Fruit fly (Drosophila melanogaster) whole organism, embryonic: ENCODE data around the gene CG13920.

Source experiments
- Atf3 ChIP-seq: fragments of 200-800 bp; sonication (Bioruptor generic); optimal IDR thresholded peaks from 3 replicates; lab custom pipeline; 2016; ENCODE audit warnings: missing biosample characterization, missing genetic modification characterization
- BtbVII ChIP-seq: fragments of 200-800 bp; sonication (Bioruptor generic); optimal IDR thresholded peaks from 3 replicates; lab custom pipeline; 2017; ENCODE audit warnings: missing biosample characterization, mild to moderate bottlenecking, missing genetic modification characterization
- CG10979 ChIP-seq: fragments of 200-800 bp; sonication (Bioruptor generic); optimal IDR thresholded peaks from 2 replicates; lab custom pipeline; 2018; ENCODE audit warnings: missing biosample characterization, mild to moderate bottlenecking, missing genetic modification characterization, moderate library complexity
- CG11093 ChIP-seq: fragments of 200-800 bp; sonication (Bioruptor generic); IDR thresholded peaks from 3 replicates; pipeline ENCODE4 v1.3.6; 2022; ENCODE audit warnings: missing biosample characterization, missing genetic modification characterization
- CG1233 ChIP-seq: fragments of 200-800 bp; sonication (Bioruptor generic); optimal IDR thresholded peaks from 4 replicates; lab custom pipeline; 2018; ENCODE audit warnings: missing biosample characterization, mild to moderate bottlenecking, missing genetic modification characterization
- CG17359 ChIP-seq: fragments of 200-800 bp; sonication (Bioruptor generic); optimal IDR thresholded peaks from 3 replicates; lab custom pipeline; 2018; ENCODE audit warnings: missing biosample characterization, mild to moderate bottlenecking, missing genetic modification characterization, moderate library complexity
- CG17912 ChIP-seq: fragments of 200-800 bp; sonication (Bioruptor generic); optimal IDR thresholded peaks from 2 replicates; lab custom pipeline; 2018; ENCODE audit warnings: missing biosample characterization, mild to moderate bottlenecking, missing genetic modification characterization
- CG18262 ChIP-seq: fragments of 200-800 bp; optimal IDR thresholded peaks from 3 replicates; lab custom pipeline; 2019; ENCODE audit warnings: missing biosample characterization, mild to moderate bottlenecking, missing genetic modification characterization, moderate library complexity
- CG2129 ChIP-seq: fragments of 200-800 bp; sonication (Bioruptor generic); IDR thresholded peaks from 2 replicates; pipeline ENCODE4 v1.3.6; 2022; ENCODE audit warnings: missing biosample characterization, missing genetic modification characterization; ENCODE audit not compliant: partially characterized antibody
- CG31388 ChIP-seq: fragments of 200-800 bp; sonication (Bioruptor generic); optimal IDR thresholded peaks from 2 replicates; lab custom pipeline; 2016; ENCODE audit warnings: missing biosample characterization, missing genetic modification characterization
- CG3281 ChIP-seq: fragments of 200-800 bp; sonication (Bioruptor generic); optimal IDR thresholded peaks from 3 replicates; lab custom pipeline; 2017; ENCODE audit warnings: missing biosample characterization, mild to moderate bottlenecking, missing genetic modification characterization
- CG34224 ChIP-seq: fragments of 200-800 bp; sonication (Bioruptor generic); IDR thresholded peaks from 3 replicates; pipeline ENCODE4 v1.3.6; 2022; ENCODE audit warnings: missing biosample characterization, missing genetic modification characterization; ENCODE audit not compliant: partially characterized antibody
- CG4282 ChIP-seq: fragments of 200-800 bp; sonication (Bioruptor generic); optimal IDR thresholded peaks from 2 replicates; lab custom pipeline; 2016; ENCODE audit warnings: missing biosample characterization, missing genetic modification characterization
- CG7556 ChIP-seq: fragments of 200-800 bp; sonication (Bioruptor generic); optimal IDR thresholded peaks from 2 replicates; lab custom pipeline; 2017; ENCODE audit warnings: missing biosample characterization, mild to moderate bottlenecking, missing genetic modification characterization
- CG8359 ChIP-seq: fragments of 200-800 bp; sonication (Bioruptor generic); optimal IDR thresholded peaks from 2 replicates; lab custom pipeline; 2017; ENCODE audit warnings: missing biosample characterization, mild to moderate bottlenecking, missing genetic modification characterization, borderline replicate concordance
- CHES-1-like ChIP-seq: fragments of 200-800 bp; sonication (Bioruptor generic); optimal IDR thresholded peaks from 2 replicates; lab custom pipeline; 2016; ENCODE audit warnings: missing biosample characterization, missing genetic modification characterization
- CTCF ChIP-seq: fragments of 200-800 bp; sonication (Bioruptor generic); optimal IDR thresholded peaks from 2 replicates; lab custom pipeline; 2017; ENCODE audit warnings: missing biosample characterization, mild to moderate bottlenecking, missing genetic modification characterization, moderate library complexity
- Deaf1 ChIP-seq: fragments of 200-800 bp; optimal IDR thresholded peaks from 3 replicates; lab custom pipeline; 2019; ENCODE audit warnings: missing biosample characterization, mild to moderate bottlenecking, missing genetic modification characterization, moderate library complexity
- H15 ChIP-seq: fragments of 200-800 bp; sonication (Bioruptor generic); IDR thresholded peaks from 3 replicates; pipeline ENCODE4 v1.3.6; 2022; ENCODE audit warnings: missing biosample characterization, missing genetic modification characterization
- Hey ChIP-seq: fragments of 200-800 bp; sonication (Bioruptor generic); optimal IDR thresholded peaks from 3 replicates; lab custom pipeline; 2018; ENCODE audit warnings: missing biosample characterization, mild to moderate bottlenecking, missing genetic modification characterization
- HmgD ChIP-seq: fragments of 200-800 bp; sonication (Bioruptor generic); optimal IDR thresholded peaks from 3 replicates; lab custom pipeline; 2016; ENCODE audit warnings: missing biosample characterization, missing genetic modification characterization
- Hmr ChIP-seq: fragments of 200-800 bp; sonication (Bioruptor generic); optimal IDR thresholded peaks from 3 replicates; lab custom pipeline; 2017; ENCODE audit warnings: mild to moderate bottlenecking, missing biosample characterization, missing genetic modification reagents, missing genetic modification characterization
- MTF-1 ChIP-seq: fragments of 200-800 bp; sonication (Bioruptor generic); optimal IDR thresholded peaks from 2 replicates; lab custom pipeline; 2018; ENCODE audit warnings: missing biosample characterization, mild to moderate bottlenecking, missing genetic modification characterization, borderline replicate concordance
- Meics ChIP-seq: fragments of 200-800 bp; sonication (Bioruptor generic); optimal IDR thresholded peaks from 2 replicates; lab custom pipeline; 2017; ENCODE audit warnings: missing biosample characterization, mild to moderate bottlenecking, missing genetic modification characterization
- Opbp ChIP-seq: fragments of 200-800 bp; sonication (Bioruptor generic); IDR thresholded peaks from 3 replicates; pipeline ENCODE4 v1.3.6; 2022; ENCODE audit warnings: missing biosample characterization, missing genetic modification characterization; ENCODE audit not compliant: partially characterized antibody
- Side ChIP-seq: fragments of 200-800 bp; sonication (Bioruptor generic); optimal IDR thresholded peaks from 2 replicates; lab custom pipeline; 2016; ENCODE audit warnings: missing biosample characterization, missing genetic modification characterization
- TFAM ChIP-seq: fragments of 200-800 bp; sonication (Bioruptor generic); optimal IDR thresholded peaks from 2 replicates; lab custom pipeline; 2017; ENCODE audit warnings: missing biosample characterization, missing genetic modification characterization, inconsistent platforms
- YL-1 ChIP-seq: fragments of 200-800 bp; sonication (Bioruptor generic); optimal IDR thresholded peaks from 3 replicates; lab custom pipeline; 2017; ENCODE audit warnings: missing biosample characterization, mild to moderate bottlenecking, missing genetic modification characterization
- bowl ChIP-seq: fragments of 200-800 bp; sonication (Bioruptor generic); IDR thresholded peaks from 2 replicates; pipeline ENCODE4 v1.3.6; 2022; ENCODE audit warnings: missing biosample characterization, missing genetic modification characterization
- btn ChIP-seq: fragments of 200-800 bp; sonication (Bioruptor generic); optimal IDR thresholded peaks from 2 replicates; lab custom pipeline; 2016; ENCODE audit warnings: missing biosample characterization, missing genetic modification characterization
- cato ChIP-seq: fragments of 200-800 bp; sonication (Bioruptor generic); optimal IDR thresholded peaks from 2 replicates; lab custom pipeline; 2016; ENCODE audit warnings: missing biosample characterization, missing genetic modification characterization, borderline replicate concordance
- corto ChIP-seq: fragments of 200-800 bp; sonication (Bioruptor generic); optimal IDR thresholded peaks from 2 replicates; lab custom pipeline; 2016; ENCODE audit warnings: missing biosample characterization, mild to moderate bottlenecking, missing genetic modification characterization, moderate library complexity
- fd3F ChIP-seq: fragments of 200-800 bp; sonication (Bioruptor generic); optimal IDR thresholded peaks from 2 replicates; lab custom pipeline; 2018; ENCODE audit warnings: missing biosample characterization, mild to moderate bottlenecking, missing genetic modification characterization, moderate library complexity
- gcm2 ChIP-seq: fragments of 200-800 bp; sonication (Bioruptor generic); optimal IDR thresholded peaks from 2 replicates; lab custom pipeline; 2016; ENCODE audit warnings: missing biosample characterization, missing genetic modification characterization
- hth ChIP-seq: fragments of >200 bp; optimal IDR thresholded peaks from 2 replicates; lab custom pipeline; 2017; ENCODE audit warnings: inconsistent platforms
- ind ChIP-seq: fragments of 200-800 bp; sonication (Bioruptor generic); optimal IDR thresholded peaks from 3 replicates; lab custom pipeline; 2016; ENCODE audit warnings: missing biosample characterization, missing genetic modification characterization
- nom ChIP-seq: fragments of 200-800 bp; sonication (Bioruptor generic); optimal IDR thresholded peaks from 2 replicates; lab custom pipeline; 2017; ENCODE audit warnings: missing biosample characterization, missing genetic modification characterization, mild to moderate bottlenecking, moderate library complexity, missing genetic modification reagents
- odd ChIP-seq: fragments of 200-800 bp; sonication (Bioruptor generic); optimal IDR thresholded peaks from 2 replicates; lab custom pipeline; 2017; ENCODE audit warnings: missing biosample characterization, mild to moderate bottlenecking, missing genetic modification characterization
- org-1 ChIP-seq: fragments of 200-800 bp; sonication (Bioruptor generic); optimal IDR thresholded peaks from 2 replicates; lab custom pipeline; 2017; ENCODE audit warnings: missing biosample characterization, missing genetic modification characterization
- pan ChIP-seq, 4 experiments: fragments of >200 bp in 3 of 4; fragments of 200-800 bp in 1 of 4; sonication (Bioruptor generic) in 1 of 4; optimal IDR thresholded peaks in 3 of 4; IDR thresholded peaks in 1 of 4; 2 replicates each; pipeline versions ENCODE4 v1.3.6 to Lab custom; 2017 to 2022; ENCODE audit warnings: missing biosample characterization in 2 of 4, missing genetic modification characterization in 2 of 4, mixed read lengths in 1 of 4
- row ChIP-seq: fragments of 200-800 bp; sonication (Bioruptor generic); IDR thresholded peaks from 3 replicates; pipeline ENCODE4 v1.3.6; 2022; ENCODE audit warnings: missing biosample characterization, missing genetic modification characterization
- salm ChIP-seq: fragments of 200-800 bp; sonication (Bioruptor generic); optimal IDR thresholded peaks from 2 replicates; lab custom pipeline; 2018; ENCODE audit warnings: missing biosample characterization, mild to moderate bottlenecking, missing genetic modification characterization
- shn ChIP-seq: fragments of 200-800 bp; sonication (Bioruptor generic); optimal IDR thresholded peaks from 3 replicates; lab custom pipeline; 2016; ENCODE audit warnings: missing biosample characterization, missing genetic modification characterization
- stwl ChIP-seq: fragments of 200-800 bp; sonication (Bioruptor generic); optimal IDR thresholded peaks from 3 replicates; lab custom pipeline; 2018; ENCODE audit warnings: missing biosample characterization, mild to moderate bottlenecking, missing genetic modification characterization, moderate library complexity
- toy ChIP-seq: fragments of 200-800 bp; sonication (Bioruptor generic); IDR thresholded peaks from 2 replicates; pipeline ENCODE4 v1.3.6; 2022; ENCODE audit warnings: missing biosample characterization, missing genetic modification characterization
- twi ChIP-seq: fragments of 200-800 bp; optimal IDR thresholded peaks from 2 replicates; lab custom pipeline; 2019; ENCODE audit warnings: missing biosample characterization, mild to moderate bottlenecking, missing genetic modification characterization, moderate library complexity
- tx ChIP-seq: fragments of 200-800 bp; sonication (Bioruptor generic); optimal IDR thresholded peaks from 2 replicates; lab custom pipeline; 2016; ENCODE audit warnings: missing biosample characterization, missing genetic modification characterization
- unpg ChIP-seq: fragments of 200-800 bp; sonication (Bioruptor generic); optimal IDR thresholded peaks from 3 replicates; lab custom pipeline; 2018; ENCODE audit warnings: missing biosample characterization, mild to moderate bottlenecking, missing genetic modification characterization, moderate library complexity
- usp ChIP-seq: fragments of >200 bp; optimal IDR thresholded peaks from 2 replicates; lab custom pipeline; 2017; ENCODE audit warnings: missing biosample characterization, missing genetic modification characterization

Gene CG13920

DNA sequence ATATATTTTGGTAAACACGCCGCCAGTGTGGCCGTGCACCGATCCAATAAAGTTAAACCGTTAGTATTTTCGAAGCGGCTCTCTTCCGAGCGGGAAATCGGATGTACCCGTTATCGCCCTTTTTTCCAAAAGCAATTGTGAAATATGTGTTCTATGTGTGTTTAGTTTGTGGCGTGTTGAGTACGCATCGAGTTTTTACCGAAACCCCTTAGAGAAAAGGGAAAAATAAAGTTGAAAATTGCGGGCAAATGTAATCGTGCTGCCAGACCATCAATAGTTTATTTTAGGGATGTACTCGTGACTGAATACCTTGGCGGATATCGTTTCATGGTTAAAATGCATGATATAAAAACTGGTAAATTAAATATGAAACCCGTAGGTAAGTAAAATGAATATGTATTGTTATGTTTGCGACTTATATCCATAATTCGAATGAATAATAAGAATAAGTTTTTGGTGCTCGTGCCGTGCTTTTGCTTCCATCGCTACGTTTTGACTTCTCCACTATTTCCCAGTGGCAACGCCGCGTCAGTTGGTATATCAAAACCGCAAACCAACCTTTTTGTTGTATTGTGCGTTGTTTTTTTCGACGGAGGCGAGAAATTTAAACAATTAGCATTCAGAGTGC lies 9.4 kb upstream of the CG13920 start, which contains the start of the genes Mettl2 and Bgb (continued):
- TF ChIP-seq salm (tag; lab: Kevin White, UChicago) = no peak
- TF ChIP-seq CG7556 (GFP tag; lab: Kevin White, UChicago) = peak; percentile 55
- peak; percentile 42 for TF ChIP-seq stwl (tag; lab: Kevin White, UChicago)
- TF ChIP-seq toy (GFP tag; lab: Robert Waterston, UW) = peak; percentile 51; the same call in 1 of the 2 replicates
- TF ChIP-seq CG3281 (GFP tag; lab: Kevin White, UChicago) = peak; percentile 63
- TF ChIP-seq org-1 (GFP tag; lab: Kevin White, UChicago) = peak; percentile 13
- peak; percentile 57 for TF ChIP-seq CG2129 (GFP tag; lab: Robert Waterston, UW)
- peak; percentile 90 for TF ChIP-seq ind (GFP tag; lab: Kevin White, UChicago)
- TF ChIP-seq TFAM = no peak
- TF ChIP-seq odd (GFP tag; lab: Kevin White, UChicago) = no peak
- TF ChIP-seq Meics (GFP tag; lab: Kevin White, UChicago) = peak; percentile 75
- peak; percentile 29 for TF ChIP-seq btn
- no peak for TF ChIP-seq CTCF (GFP tag; lab: Kevin White, UChicago)
- no peak for TF ChIP-seq CG17912 (GFP tag; lab: Kevin White, UChicago)
- peak; percentile 71 for TF ChIP-seq unpg
- TF ChIP-seq tx (GFP tag; lab: Kevin White, UChicago) = peak; percentile 76
- TF ChIP-seq shn (GFP tag; lab: Kevin White, UChicago) = peak; percentile 77
- peak; percentile 8 for TF ChIP-seq BtbVII (GFP tag; lab: Kevin White, UChicago)
- peak; percentile 9 for TF ChIP-seq nom
- TF ChIP-seq CG18262 (tag; lab: Kevin White, UChicago) = peak; percentile 72
- TF ChIP-seq Hmr (GFP tag; lab: Kevin White, UChicago) = peak; percentile 63
- TF ChIP-seq bowl = no peak
- peak; percentile 85 for TF ChIP-seq H15 (GFP tag; lab: Robert Waterston, UW)
- TF ChIP-seq CG11093 (GFP tag; lab: Robert Waterston, UW) = peak; percentile 49; the same call in 1 of the 3 replicates
- no peak for TF ChIP-seq CG4282
- peak; percentile 69 for TF ChIP-seq CG10979
- TF ChIP-seq pan (optimal IDR thresholded peaks at IDR 0.05; lab: Kevin White, UChicago) = no peak
- peak in 1 of 2 experiments; percentile 79 for TF ChIP-seq pan (GFP tag; optimal IDR thresholded peaks at IDR 0.05 in 1 of 2, IDR thresholded peaks at IDR 0.05 in 1 of 2)
- no peak for TF ChIP-seq hth (lab: Kevin White, UChicago)
- peak; percentile 95 for TF ChIP-seq row
- peak; percentile 43 for TF ChIP-seq CG31388 (GFP tag; lab: Kevin White, UChicago)
- no peak for TF ChIP-seq usp (GFP tag; lab: Kevin White, UChicago)
- TF ChIP-seq Hey (tag; lab: Kevin White, UChicago) = no peak
- TF ChIP-seq fd3F = peak; percentile 61
- TF ChIP-seq CHES-1-like (GFP tag; lab: Kevin White, UChicago) = peak; percentile 80
- peak; percentile 58 for TF ChIP-seq YL-1 (GFP tag; lab: Kevin White, UChicago)
- peak; percentile 24 for TF ChIP-seq CG8359 (GFP tag; lab: Kevin White, UChicago)
- TF ChIP-seq Atf3 (GFP tag; lab: Kevin White, UChicago) = peak; percentile 71
- TF ChIP-seq MTF-1 (GFP tag; lab: Kevin White, UChicago) = no peak
- TF ChIP-seq HmgD (GFP tag; lab: Kevin White, UChicago) = peak; percentile 53
- TF ChIP-seq Opbp (GFP tag; lab: Robert Waterston, UW) = peak; percentile 62; the same call in 2 of the 3 replicates
- peak; percentile 66 for TF ChIP-seq cato (GFP tag; lab: Kevin White, UChicago)
- peak; percentile 70 for TF ChIP-seq CG34224 (GFP tag; lab: Robert Waterston, UW)
- peak; percentile 59 for TF ChIP-seq twi
- peak; percentile 71 for TF ChIP-seq CG1233 (GFP tag; lab: Kevin White, UChicago)
- no peak for TF ChIP-seq corto
- peak; percentile 72 for TF ChIP-seq Side (GFP tag; lab: Kevin White, UChicago)
- no peak for TF ChIP-seq gcm2 (GFP tag; lab: Kevin White, UChicago)
- TF ChIP-seq CG17359 (tag; lab: Kevin White, UChicago) = peak; percentile 62
- peak; percentile 27 for TF ChIP-seq Deaf1 (tag; lab: Kevin White, UChicago)
